Fruit fly (Drosophila melanogaster): Measurements from ENCODE around the gene mus312.

The mus312 gene

DNA sequence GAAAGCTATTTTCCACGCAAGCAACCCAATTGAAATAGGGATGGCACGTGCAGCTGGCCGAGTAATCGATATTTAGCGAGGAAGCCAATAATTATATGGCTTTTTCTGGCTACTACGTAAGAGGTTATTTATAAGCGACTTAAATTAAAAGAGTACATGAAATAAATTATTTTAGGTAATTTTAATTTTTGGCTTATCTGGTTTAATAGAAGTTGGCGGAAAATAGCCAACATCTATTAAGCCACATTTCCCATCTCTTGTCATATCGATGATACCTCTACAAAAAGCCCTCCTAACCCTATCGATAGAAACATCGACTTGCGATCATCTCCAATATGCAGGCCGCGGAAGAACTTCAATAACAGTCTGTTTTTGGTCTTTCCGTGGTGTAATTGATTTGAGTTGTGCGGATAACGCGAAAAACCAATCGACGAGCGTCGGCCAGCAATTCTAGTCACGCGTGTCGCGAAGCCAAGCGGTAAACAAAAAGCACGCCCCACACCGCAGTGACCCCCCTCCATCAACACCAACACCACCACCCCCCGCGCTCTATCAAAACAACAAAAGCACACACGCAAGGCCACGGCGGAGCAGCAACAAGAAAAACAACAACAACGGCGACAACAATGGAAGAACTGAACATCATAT lies 19.2 kb downstream of the mus312 start, which contains the start of the genes Srp19 and qm (continued):
- TF ChIP-seq Ssrp (tag; optimal IDR thresholded peaks at IDR 0.05) (no peak), zen2 (GFP tag; IDR thresholded peaks at IDR 0.05; ENCODE audit: partially characterized antibody) (peak; percentile 60; the same call in 2 of the 3 replicates), row (GFP tag; IDR thresholded peaks at IDR 0.05) (peak; percentile 89), CG6765 (GFP tag; optimal IDR thresholded peaks at IDR 0.05) (peak; percentile 43), D (optimal IDR thresholded peaks at IDR 0.05) (no peak), D (GFP tag; optimal IDR thresholded peaks at IDR 0.05) (peak; percentile 26), MTF-1 (GFP tag; optimal IDR thresholded peaks at IDR 0.05; ENCODE audit: borderline replicate concordance) (no peak), nmo (GFP tag; optimal IDR thresholded peaks at IDR 0.05) (peak; percentile 60), NC2β (GFP tag; optimal IDR thresholded peaks at IDR 0.05) (no peak), fd64A (GFP tag; optimal IDR thresholded peaks at IDR 0.05) (peak; percentile 10), odd (GFP tag; optimal IDR thresholded peaks at IDR 0.05) (peak; percentile 6), CG31224 (GFP tag; IDR thresholded peaks at IDR 0.05) (no peak), CG12219 (GFP tag; optimal IDR thresholded peaks at IDR 0.05) (no peak), Pdp1 (GFP tag; optimal IDR thresholded peaks at IDR 0.05) (peak; percentile 53 to 62), CG1603 (tag; optimal IDR thresholded peaks at IDR 0.05) (peak; percentile 11), CG13894 (tag; optimal IDR thresholded peaks at IDR 0.05) (peak; percentile 45), GATAe (GFP tag; conservative IDR thresholded peaks at IDR 0.05) (0 out of 2 replicates have a peak, but pooled peaks have one; percentile 10), CG34376 (GFP tag; optimal IDR thresholded peaks at IDR 0.05) (peak; percentile 41), Sin3A (optimal IDR thresholded peaks at IDR 0.05) (peak; percentile 95), CG1792 (GFP tag; optimal IDR thresholded peaks at IDR 0.05) (peak; percentile 20), zfh1 (GFP tag; IDR thresholded peaks at IDR 0.05) (peak; percentile 58; the same call in 2 of the 3 replicates), CG30020 (tag; optimal IDR thresholded peaks at IDR 0.05) (peak; percentile 55), CG12071 (GFP tag; optimal IDR thresholded peaks at IDR 0.05) (peak; percentile 55), luna (GFP tag; optimal IDR thresholded peaks at IDR 0.05) (peak; percentile 17), chif (GFP tag; optimal IDR thresholded peaks at IDR 0.05) (peak in 1 of 2 experiments; percentile 57), Dref (GFP tag; IDR thresholded peaks at IDR 0.05) (peak; percentile 84), Opbp (GFP tag; IDR thresholded peaks at IDR 0.05; ENCODE audit: partially characterized antibody) (peak; percentile 50; the same call in 2 of the 3 replicates), vvl (GFP tag; IDR thresholded peaks at IDR 0.05) (peak; percentile 78), tll (GFP tag; optimal IDR thresholded peaks at IDR 0.05) (peak; percentile 6 to 63), CG2678 (tag; optimal IDR thresholded peaks at IDR 0.05) (peak; percentile 33), CG4617 (GFP tag; optimal IDR thresholded peaks at IDR 0.05; ENCODE audit: borderline replicate concordance) (peak; percentile 19), Poxn (GFP tag; IDR thresholded peaks at IDR 0.05) (no peak), CG10267 (tag; optimal IDR thresholded peaks at IDR 0.05) (peak; percentile 40), Fer2 (tag; optimal IDR thresholded peaks at IDR 0.05) (peak; percentile 34), CG9817 (tag; optimal IDR thresholded peaks at IDR 0.05) (peak; percentile 75), Dip3 (GFP tag; optimal IDR thresholded peaks at IDR 0.05) (peak; percentile 6), CG12155 (GFP tag; optimal IDR thresholded peaks at IDR 0.05) (peak; percentile 36), gsb-n (tag; optimal IDR thresholded peaks at IDR 0.05) (peak; percentile 22), CG6272 (GFP tag; IDR thresholded peaks at IDR 0.05) (peak; percentile 34; the same call in 1 of the 2 replicates), CG4707 (GFP tag; optimal IDR thresholded peaks at IDR 0.05) (no peak), CG4854 (GFP tag; optimal IDR thresholded peaks at IDR 0.05) (peak; percentile 26), CG11504 (tag; optimal IDR thresholded peaks at IDR 0.05) (no peak), lilli (GFP tag; optimal IDR thresholded peaks at IDR 0.05) (peak; percentile 73), CG17385 (GFP tag; optimal IDR thresholded peaks at IDR 0.05) (no peak), CkIIα-i1 (GFP tag; IDR thresholded peaks at IDR 0.05) (peak; percentile 26; the same call in 1 of the 2 replicates), CG18476 (GFP tag; optimal IDR thresholded peaks at IDR 0.05) (peak; percentile 6), CG2199 (GFP tag; IDR thresholded peaks at IDR 0.05) (no peak), unc-4 (GFP tag; IDR thresholded peaks at IDR 0.05; ENCODE audit: partially characterized antibody) (peak; percentile 87), CG30403 (GFP tag; optimal IDR thresholded peaks at IDR 0.05) (peak; percentile 84)

Measured in whole organism, embryonic.